Fruit fly (Drosophila melanogaster): ENCODE data around the gene CG6996.
A peak's percentile ranks its signal among the peaks of the same experiment; 100 is the strongest.

CG6996 gene

dm6 chr3L:20195875-20196274 is 11.5 kb upstream of the CG6996 start:
- peak; percentile 21 for TF ChIP-seq CG14711 (tag; optimal IDR thresholded peaks at IDR 0.05)
- no peak for TF ChIP-seq cic (GFP tag; optimal IDR thresholded peaks at IDR 0.05)
- peak; percentile 21 for TF ChIP-seq CG5204 (GFP tag; optimal IDR thresholded peaks at IDR 0.05)
- peak; percentile 13 for TF ChIP-seq CG7101 (tag; optimal IDR thresholded peaks at IDR 0.05)
- TF ChIP-seq Mnt (GFP tag; optimal IDR thresholded peaks at IDR 0.05), result no peak

- TF ChIP-seq CG1620 (GFP tag; optimal IDR thresholded peaks at IDR 0.05), result no peak
- no peak for TF ChIP-seq Clk (GFP tag; optimal IDR thresholded peaks at IDR 0.05)
- TF ChIP-seq CG7101 (tag; optimal IDR thresholded peaks at IDR 0.05), result no peak
- no peak for TF ChIP-seq Crg-1 (GFP tag; optimal IDR thresholded peaks at IDR 0.05)
- TF ChIP-seq cnc (optimal IDR thresholded peaks at IDR 0.05), result no peak
- no peak for TF ChIP-seq Mnt (GFP tag; optimal IDR thresholded peaks at IDR 0.05)
- TF ChIP-seq CG11617 (GFP tag; optimal IDR thresholded peaks at IDR 0.05), result no peak
- no peak for TF ChIP-seq ovo (GFP tag; optimal IDR thresholded peaks at IDR 0.05)
- TF ChIP-seq CG12768 (GFP tag; optimal IDR thresholded peaks at IDR 0.05), result no peak
- no peak for TF ChIP-seq pad (GFP tag; optimal IDR thresholded peaks at IDR 0.05)
- no peak for TF ChIP-seq toe (GFP tag; optimal IDR thresholded peaks at IDR 0.05)
- no peak for TF ChIP-seq CG33017 (tag; optimal IDR thresholded peaks at IDR 0.05)
- no peak for TF ChIP-seq CG14711 (tag; optimal IDR thresholded peaks at IDR 0.05)
Measured at dm6 chr3L:20196321-20196720, 11.0 kb upstream of the CG6996 start.

- no peak for TF ChIP-seq Clk (GFP tag; optimal IDR thresholded peaks at IDR 0.05)
- TF ChIP-seq Hr96 (GFP tag; optimal IDR thresholded peaks at IDR 0.05), result no peak
- TF ChIP-seq CG1620 (GFP tag; optimal IDR thresholded peaks at IDR 0.05), result no peak
- no peak for TF ChIP-seq CG11617 (GFP tag; optimal IDR thresholded peaks at IDR 0.05)
- TF ChIP-seq CG7045 (GFP tag; optimal IDR thresholded peaks at IDR 0.05), result no peak
- no peak for TF ChIP-seq pad (GFP tag; optimal IDR thresholded peaks at IDR 0.05)
- TF ChIP-seq kay (GFP tag; ENCODE audit: borderline replicate concordance), result no peak
- TF ChIP-seq Mnt (GFP tag; optimal IDR thresholded peaks at IDR 0.05), result no peak
- TF ChIP-seq bab1 (GFP tag; optimal IDR thresholded peaks at IDR 0.05), result no peak
- no peak for TF ChIP-seq CG5204 (GFP tag; optimal IDR thresholded peaks at IDR 0.05)
- no peak for TF ChIP-seq Crg-1 (GFP tag; optimal IDR thresholded peaks at IDR 0.05)
Measured at dm6 chr3L:20197213-20197612, 10.1 kb upstream of the CG6996 start.

- TF ChIP-seq CG1620 (GFP tag; optimal IDR thresholded peaks at IDR 0.05) (no peak), bab1 (GFP tag; optimal IDR thresholded peaks at IDR 0.05) (no peak), CG33017 (tag; optimal IDR thresholded peaks at IDR 0.05) (no peak), tj (GFP tag; optimal IDR thresholded peaks at IDR 0.05) (peak; percentile 69), kay (GFP tag; ENCODE audit: borderline replicate concordance) (peak; percentile 61), CG5204 (GFP tag; optimal IDR thresholded peaks at IDR 0.05) (no peak), ovo (GFP tag; optimal IDR thresholded peaks at IDR 0.05) (no peak)
Measured at dm6 chr3L:20197698-20198097, 9.6 kb upstream of the CG6996 start.

dm6 chr3L:20198138-20198559 is 9.2 kb upstream of the CG6996 start, which contains the start of gene CG42674:
Gene CG42674 (minus strand): TSS chr3L:20198317.
- TF ChIP-seq CG5204 (GFP tag; optimal IDR thresholded peaks at IDR 0.05), result no peak
- TF ChIP-seq bab1 (GFP tag; optimal IDR thresholded peaks at IDR 0.05), result peak; percentile 71
- no peak for TF ChIP-seq CG7101 (tag; optimal IDR thresholded peaks at IDR 0.05)
- no peak for TF ChIP-seq Crg-1 (GFP tag; optimal IDR thresholded peaks at IDR 0.05)
- no peak for TF ChIP-seq toe (GFP tag; optimal IDR thresholded peaks at IDR 0.05)
- TF ChIP-seq CG14711 (tag; optimal IDR thresholded peaks at IDR 0.05), result peak; percentile 10
- TF ChIP-seq ovo (GFP tag; optimal IDR thresholded peaks at IDR 0.05), result no peak
- TF ChIP-seq CG12768 (GFP tag; optimal IDR thresholded peaks at IDR 0.05), result peak; percentile 7
- peak; percentile 43 for TF ChIP-seq tj (GFP tag; optimal IDR thresholded peaks at IDR 0.05)
- peak; percentile 53 for TF ChIP-seq CG33017 (tag; optimal IDR thresholded peaks at IDR 0.05)
- TF ChIP-seq CG7045 (GFP tag; optimal IDR thresholded peaks at IDR 0.05), result no peak
- no peak for TF ChIP-seq CG1620 (GFP tag; optimal IDR thresholded peaks at IDR 0.05)
- TF ChIP-seq Mnt (GFP tag; optimal IDR thresholded peaks at IDR 0.05), result peak; percentile 78
- TF ChIP-seq pad (GFP tag; optimal IDR thresholded peaks at IDR 0.05), result no peak
- peak; percentile 62 for TF ChIP-seq kay (GFP tag; ENCODE audit: borderline replicate concordance)
- no peak for TF ChIP-seq Hr96 (GFP tag; optimal IDR thresholded peaks at IDR 0.05)
- TF ChIP-seq cic (GFP tag; optimal IDR thresholded peaks at IDR 0.05), result peak; percentile 68
- no peak for TF ChIP-seq cnc (optimal IDR thresholded peaks at IDR 0.05)
- TF ChIP-seq CG11617 (GFP tag; optimal IDR thresholded peaks at IDR 0.05), result peak; percentile 19
- no peak for TF ChIP-seq Clk (GFP tag; optimal IDR thresholded peaks at IDR 0.05)

- TF ChIP-seq kay (GFP tag; ENCODE audit: borderline replicate concordance), result peak; percentile 93
- no peak for TF ChIP-seq tj (GFP tag; optimal IDR thresholded peaks at IDR 0.05)
Measured at dm6 chr3L:20199569-20200247, 7.6 kb upstream of the CG6996 start, which contains the start of gene CG42833. Gene CG42833 (plus strand): TSS chr3L:20200093.

- TF ChIP-seq cnc (optimal IDR thresholded peaks at IDR 0.05) (no peak), CG33017 (tag; optimal IDR thresholded peaks at IDR 0.05) (no peak), Mnt (GFP tag; optimal IDR thresholded peaks at IDR 0.05) (no peak), CG11617 (GFP tag; optimal IDR thresholded peaks at IDR 0.05) (no peak), CG5204 (GFP tag; optimal IDR thresholded peaks at IDR 0.05) (no peak), cic (GFP tag; optimal IDR thresholded peaks at IDR 0.05) (no peak), kay (GFP tag; ENCODE audit: borderline replicate concordance) (no peak), pad (GFP tag; optimal IDR thresholded peaks at IDR 0.05) (no peak), bab1 (GFP tag; optimal IDR thresholded peaks at IDR 0.05) (no peak), Crg-1 (GFP tag; optimal IDR thresholded peaks at IDR 0.05) (no peak), CG7045 (GFP tag; optimal IDR thresholded peaks at IDR 0.05) (no peak), Clk (GFP tag; optimal IDR thresholded peaks at IDR 0.05) (no peak), CG12768 (GFP tag; optimal IDR thresholded peaks at IDR 0.05) (no peak), tj (GFP tag; optimal IDR thresholded peaks at IDR 0.05) (no peak), CG1620 (GFP tag; optimal IDR thresholded peaks at IDR 0.05) (no peak), toe (GFP tag; optimal IDR thresholded peaks at IDR 0.05) (no peak), Hr96 (GFP tag; optimal IDR thresholded peaks at IDR 0.05) (no peak), CG14711 (tag; optimal IDR thresholded peaks at IDR 0.05) (no peak)
Measured at dm6 chr3L:20201538-20201937, 5.8 kb upstream of the CG6996 start, which contains the start of gene obst-F. Gene obst-F (minus strand): TSS chr3L:20201638.
